Fruit fly (Drosophila melanogaster) Kc167 (cell line): ENCODE data around the gene PolA1.

Experiments
- Myc ChIP-seq: fragments of >200 bp; optimal IDR thresholded peaks from 2 replicates; lab custom pipeline; 2017; ENCODE audit warnings: missing external identifiers
- Sin3A ChIP-seq: fragments of >200 bp; optimal IDR thresholded peaks from 2 replicates; lab custom pipeline; 2018; ENCODE audit warnings: missing external identifiers
- h ChIP-seq: fragments of >200 bp; optimal IDR thresholded peaks from 3 replicates; lab custom pipeline; 2018; ENCODE audit warnings: missing external identifiers
- insv ChIP-seq: fragments of >200 bp; optimal IDR thresholded peaks from 3 replicates; lab custom pipeline; 2018; ENCODE audit warnings: missing external identifiers
- psq ChIP-seq: fragments of >200 bp; optimal IDR thresholded peaks from 2 replicates; lab custom pipeline; 2017; ENCODE audit warnings: missing external identifiers
- ttk ChIP-seq: sonication (Bioruptor generic); optimal IDR thresholded peaks from 2 replicates; lab custom pipeline; 2017; ENCODE audit warnings: missing external identifiers

PolA1 gene

DNA sequence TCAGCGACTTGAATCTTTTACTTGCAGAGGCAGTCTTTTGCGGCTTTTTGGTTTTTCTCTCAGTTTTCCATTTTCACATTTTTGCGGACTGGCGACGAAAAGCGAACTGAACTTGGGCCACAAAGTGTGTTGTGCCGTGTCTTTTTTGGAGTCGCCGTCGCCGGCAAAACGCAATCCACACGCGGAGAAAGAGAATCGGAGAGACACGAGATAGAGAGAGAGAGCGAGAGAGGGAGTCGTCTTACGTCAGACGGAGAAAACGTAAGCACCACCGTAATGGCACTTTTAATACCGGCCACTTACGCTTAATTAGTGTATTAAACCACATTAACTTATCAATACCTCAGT lies 39.0 kb downstream of the PolA1 start:
- TF ChIP-seq ttk (lab: Kevin White, UChicago) (no peak), Myc (lab: Kevin White, UChicago) (no peak), h (lab: Kevin White, UChicago) (no peak), Sin3A (lab: Kevin White, UChicago) (no peak), psq (lab: Kevin White, UChicago) (no peak), insv (no peak)

DNA sequence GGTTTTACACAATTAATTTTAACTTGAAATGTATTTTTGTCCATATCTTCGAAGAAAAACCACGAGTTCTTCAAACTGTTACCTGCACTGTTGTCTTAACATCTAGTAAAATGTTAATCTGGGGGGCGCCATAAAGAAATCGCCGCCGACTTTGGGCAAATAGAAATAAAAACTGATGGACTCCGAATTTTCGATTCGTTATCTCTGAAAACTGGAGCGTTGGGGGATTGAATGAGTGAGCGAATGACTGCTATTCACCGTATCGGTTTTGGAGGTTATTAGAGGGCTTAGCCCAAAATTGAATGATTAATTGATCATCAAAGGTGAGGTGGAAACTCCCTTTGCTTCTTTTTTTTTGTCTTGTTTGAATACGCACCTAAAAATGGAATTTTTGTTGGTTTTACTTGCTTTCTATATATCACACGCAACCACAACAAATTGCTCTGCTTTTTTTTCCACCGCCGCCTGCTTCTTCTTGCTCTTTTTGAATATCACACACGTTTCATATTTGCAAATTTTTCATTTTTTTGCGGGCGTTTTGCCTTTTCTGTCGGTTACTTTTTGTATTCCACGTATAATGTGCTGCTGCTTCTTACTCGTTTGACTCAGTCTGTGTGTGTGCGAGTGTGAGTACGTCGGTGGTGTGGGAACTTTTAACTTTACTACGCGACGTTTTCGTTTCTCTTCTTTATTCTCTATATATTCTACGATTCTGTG lies 39.6 kb downstream of the PolA1 start:
- TF ChIP-seq insv, result no peak
- no peak for TF ChIP-seq ttk (lab: Kevin White, UChicago)
- no peak for TF ChIP-seq Sin3A (lab: Kevin White, UChicago)

DNA sequence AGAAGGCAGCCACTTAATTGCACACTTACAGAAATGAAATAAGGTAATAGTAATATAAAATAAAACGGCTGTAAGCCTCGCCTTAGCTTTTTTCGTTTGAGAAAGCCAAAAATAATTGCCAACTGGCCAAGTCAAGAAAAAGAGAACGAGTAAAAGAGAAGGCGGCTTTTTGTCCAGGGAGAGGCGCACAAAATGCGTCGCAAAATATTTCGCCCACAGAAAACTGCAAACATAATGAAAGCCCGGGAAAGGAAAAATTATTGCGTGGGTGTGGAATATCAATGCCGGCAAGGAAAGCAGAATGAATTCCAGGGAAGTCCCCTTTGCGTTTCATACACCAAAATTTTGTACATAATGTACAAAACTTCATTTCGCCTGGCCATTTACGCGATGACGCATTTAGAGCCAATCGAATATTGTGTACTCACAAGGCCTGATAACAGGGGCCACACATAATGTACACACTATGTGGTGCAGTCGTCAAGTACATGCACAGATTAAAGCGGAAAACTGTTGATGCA lies 40.5 kb downstream of the PolA1 start:
- no peak for TF ChIP-seq h (lab: Kevin White, UChicago)
- no peak for TF ChIP-seq insv
- TF ChIP-seq ttk (lab: Kevin White, UChicago), result no peak
- TF ChIP-seq psq (lab: Kevin White, UChicago), result no peak
- no peak for TF ChIP-seq Myc (lab: Kevin White, UChicago)
- no peak for TF ChIP-seq Sin3A (lab: Kevin White, UChicago)

DNA sequence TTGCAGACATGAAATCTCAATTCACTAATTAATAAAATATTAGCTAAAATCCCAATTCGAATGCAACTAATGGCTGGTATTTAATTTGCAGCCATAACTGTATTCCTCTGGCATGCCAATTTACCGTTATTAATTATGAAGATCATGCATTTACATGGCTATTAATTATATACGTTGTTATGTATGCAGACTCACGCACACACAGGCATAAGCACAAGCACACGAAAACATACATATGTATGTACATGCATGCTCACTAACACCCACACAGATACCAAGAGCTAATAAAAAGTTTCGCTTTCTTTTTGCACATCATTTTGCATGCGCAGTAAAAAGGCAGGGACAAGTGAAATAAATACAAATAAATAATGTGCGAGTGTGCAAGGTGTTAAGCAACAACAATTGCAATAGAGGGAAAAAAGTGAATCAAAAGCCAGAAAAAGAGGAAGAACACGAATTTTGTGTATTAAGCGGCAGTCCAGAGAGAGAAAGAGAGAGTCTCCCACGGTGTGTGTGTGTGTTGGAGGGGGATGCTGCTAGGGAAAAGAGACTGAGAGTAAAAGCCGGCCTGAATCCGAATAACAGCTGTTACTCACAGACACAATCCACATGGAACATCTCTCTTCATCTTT lies 41.2 kb downstream of the PolA1 start:
- TF ChIP-seq insv (no peak), ttk (lab: Kevin White, UChicago) (no peak), Myc (lab: Kevin White, UChicago) (no peak), Sin3A (lab: Kevin White, UChicago) (no peak), psq (lab: Kevin White, UChicago) (no peak)

DNA sequence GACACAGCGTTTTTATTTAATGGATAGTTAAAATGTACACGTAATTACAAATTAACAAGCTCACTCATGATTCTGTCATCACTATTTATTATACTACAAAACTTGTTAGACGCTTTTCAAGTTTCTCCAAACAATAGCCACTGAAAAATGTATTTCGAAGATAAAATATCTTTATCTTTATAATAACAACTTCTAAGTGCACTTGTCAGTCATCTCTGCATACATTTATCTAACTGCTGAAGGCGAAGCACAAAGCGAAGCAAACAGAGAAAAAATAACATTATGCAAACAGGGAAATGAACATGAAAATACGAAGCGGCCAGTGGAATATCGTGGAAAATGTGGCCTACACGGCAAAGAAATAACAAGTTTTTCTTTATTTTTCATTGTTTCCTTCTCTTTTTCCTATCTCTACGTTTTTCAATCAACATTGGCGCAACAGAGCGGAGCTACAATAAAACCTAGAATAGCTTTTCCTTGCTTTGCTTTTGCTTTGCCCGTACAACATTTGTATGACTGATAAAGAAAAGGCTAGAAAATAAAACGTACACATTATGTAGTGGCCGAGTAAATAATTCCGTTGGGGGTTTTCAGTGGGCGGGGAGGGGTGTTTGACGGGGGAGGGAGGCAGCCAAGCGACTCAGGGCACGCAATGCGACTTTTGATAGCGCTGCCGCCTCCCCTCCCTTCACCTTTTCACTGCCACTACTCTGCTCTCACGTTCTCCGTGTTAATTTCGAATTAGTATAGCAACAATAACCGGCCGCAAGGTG lies 42.0 kb downstream of the PolA1 start:
- TF ChIP-seq Myc (lab: Kevin White, UChicago) (no peak), ttk (lab: Kevin White, UChicago) (no peak)

DNA sequence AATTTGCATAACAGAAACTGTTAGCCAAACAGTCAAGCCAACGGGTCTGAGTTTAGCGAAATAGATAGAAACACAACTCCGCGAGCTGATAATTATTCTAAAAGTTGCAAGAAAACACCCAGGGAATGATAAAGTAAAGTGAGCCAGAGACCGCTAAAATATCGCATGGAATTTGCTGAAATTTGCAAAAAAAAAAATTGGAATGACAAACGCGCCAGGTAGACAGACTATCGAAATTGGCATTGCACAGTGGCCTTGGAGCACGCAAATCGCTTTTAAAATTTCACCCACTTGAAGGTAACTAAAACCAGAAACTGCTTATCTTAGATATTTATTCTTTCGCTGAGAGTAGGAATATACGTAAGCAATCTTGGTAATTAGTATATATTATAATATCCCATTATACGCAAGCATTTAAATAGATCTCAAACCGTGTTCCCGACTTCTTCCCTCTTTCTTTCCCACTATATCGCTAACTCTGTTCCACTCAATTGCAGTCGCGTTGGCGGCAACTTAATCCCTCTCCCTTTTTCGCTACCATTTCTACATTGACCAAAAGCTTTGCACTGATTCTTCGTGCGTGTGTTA lies 43.2 kb downstream of the PolA1 start:
- no peak for TF ChIP-seq psq (lab: Kevin White, UChicago)

DNA sequence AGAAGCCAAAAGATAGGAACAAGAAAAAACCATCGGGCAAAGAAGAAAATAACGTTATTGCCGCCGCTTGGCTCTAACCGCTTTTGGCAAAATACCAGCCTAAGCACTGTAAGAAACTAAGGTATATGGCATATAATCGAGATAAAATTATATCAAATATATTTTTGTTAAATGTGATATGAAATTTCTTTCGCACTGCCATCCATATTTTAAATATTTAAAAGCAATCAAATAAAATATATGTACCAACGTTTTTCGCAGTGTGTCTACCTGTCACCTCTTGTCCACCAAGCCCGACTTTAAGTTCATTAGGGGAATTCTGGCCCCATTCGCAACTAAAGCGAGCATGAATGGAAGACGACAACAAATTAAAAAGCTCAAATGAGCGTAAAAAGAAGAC lies 43.8 kb downstream of the PolA1 start:
- TF ChIP-seq ttk (lab: Kevin White, UChicago) (no peak), h (lab: Kevin White, UChicago) (no peak), psq (lab: Kevin White, UChicago) (no peak), Myc (lab: Kevin White, UChicago) (no peak), insv (no peak), Sin3A (lab: Kevin White, UChicago) (no peak)

DNA sequence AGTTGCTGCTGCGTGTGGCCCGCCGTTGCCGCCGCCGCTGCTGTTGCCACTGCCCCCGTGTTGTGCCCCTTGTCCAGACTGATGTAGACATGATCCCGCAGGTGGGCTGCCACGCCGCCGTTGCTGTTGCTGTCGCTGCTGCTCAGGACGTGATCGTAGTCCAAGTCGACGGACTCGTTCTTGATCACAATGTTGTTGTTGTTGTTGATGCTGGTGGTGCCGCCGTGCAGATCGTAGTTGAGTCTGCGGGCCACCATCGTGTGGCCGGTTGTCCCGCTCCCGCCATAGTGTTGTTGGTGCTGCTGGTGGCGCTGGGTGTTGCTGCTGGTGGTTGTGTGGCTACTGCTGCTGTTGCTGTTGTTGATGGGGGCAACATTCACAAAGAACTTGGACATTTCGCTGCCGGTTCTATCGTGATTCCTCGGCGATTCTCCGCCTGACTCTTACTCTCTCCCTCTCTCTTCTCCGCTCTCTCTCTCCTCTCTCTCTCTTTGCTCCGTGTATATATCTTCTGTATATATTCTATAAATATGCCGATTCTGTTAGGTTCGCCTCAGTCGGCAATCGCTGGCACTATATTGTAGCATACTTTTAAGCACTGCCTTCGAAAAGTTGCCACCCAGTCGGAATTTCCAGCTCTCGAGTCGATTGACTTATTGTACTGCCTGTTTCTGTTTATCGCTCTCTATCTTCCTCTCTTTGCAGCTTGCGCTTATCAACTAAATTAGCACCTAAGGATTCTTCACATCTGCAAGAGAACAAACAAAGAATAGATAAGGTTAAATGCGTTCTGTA lies 45.2 kb downstream of the PolA1 start:
- no peak for TF ChIP-seq ttk (lab: Kevin White, UChicago)
- no peak for TF ChIP-seq psq (lab: Kevin White, UChicago)
- no peak for TF ChIP-seq Sin3A (lab: Kevin White, UChicago)
- no peak for TF ChIP-seq h (lab: Kevin White, UChicago)
- TF ChIP-seq Myc (lab: Kevin White, UChicago), result no peak
- no peak for TF ChIP-seq insv

DNA sequence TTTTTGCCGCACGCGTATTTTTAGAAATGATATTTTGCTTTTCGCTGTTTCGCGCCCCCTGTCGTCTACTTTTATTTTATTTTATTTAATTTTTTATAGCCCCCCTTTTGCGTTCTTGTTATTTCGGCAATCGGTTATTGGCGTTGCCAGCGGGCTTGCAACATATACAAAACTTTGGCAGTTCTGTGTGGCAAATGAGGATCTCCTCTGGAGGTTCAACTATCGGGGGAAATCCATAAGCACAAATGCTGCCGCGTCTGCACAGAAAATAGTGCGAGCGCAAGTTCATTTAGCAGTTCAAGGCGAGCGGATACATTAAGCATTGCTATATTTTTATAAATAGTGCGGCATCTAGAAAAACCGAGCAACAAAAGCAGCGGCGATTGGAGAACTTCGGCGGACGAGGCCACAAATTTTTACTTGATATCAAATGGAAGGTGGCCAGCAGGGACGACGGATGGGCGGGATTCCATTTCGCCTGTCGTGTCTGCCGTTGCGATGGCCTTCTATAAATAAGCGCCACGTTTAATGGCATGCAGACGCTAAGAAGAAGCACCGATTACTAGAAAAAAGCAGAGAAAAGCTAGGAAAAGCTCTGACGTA lies 47.1 kb downstream of the PolA1 start:
- TF ChIP-seq h (lab: Kevin White, UChicago) (no peak), ttk (lab: Kevin White, UChicago) (no peak), psq (lab: Kevin White, UChicago) (no peak), Sin3A (lab: Kevin White, UChicago) (no peak), Myc (lab: Kevin White, UChicago) (no peak), insv (no peak)

DNA sequence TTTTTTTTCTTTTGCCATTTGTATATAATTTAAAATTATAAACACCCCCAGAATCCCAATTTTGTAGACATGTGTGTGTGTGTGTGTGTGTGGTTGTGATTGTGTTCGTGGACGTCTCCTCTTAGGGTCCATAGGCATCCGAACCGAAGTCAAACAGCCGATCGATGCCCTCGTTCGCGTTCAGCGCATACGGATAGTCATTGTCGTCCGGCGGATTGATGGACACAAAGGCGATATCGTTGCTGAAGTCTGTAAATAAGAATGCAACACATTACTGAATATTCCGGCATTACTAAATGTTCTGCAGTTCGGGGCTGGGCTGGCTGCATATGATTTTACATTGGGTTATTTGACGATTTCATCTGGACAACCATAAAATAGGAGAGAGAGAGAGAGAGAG lies 50.1 kb downstream of the PolA1 start:
- TF ChIP-seq insv (no peak), Sin3A (lab: Kevin White, UChicago) (no peak), psq (lab: Kevin White, UChicago) (no peak), h (lab: Kevin White, UChicago) (no peak), Myc (lab: Kevin White, UChicago) (no peak), ttk (lab: Kevin White, UChicago) (no peak)

DNA sequence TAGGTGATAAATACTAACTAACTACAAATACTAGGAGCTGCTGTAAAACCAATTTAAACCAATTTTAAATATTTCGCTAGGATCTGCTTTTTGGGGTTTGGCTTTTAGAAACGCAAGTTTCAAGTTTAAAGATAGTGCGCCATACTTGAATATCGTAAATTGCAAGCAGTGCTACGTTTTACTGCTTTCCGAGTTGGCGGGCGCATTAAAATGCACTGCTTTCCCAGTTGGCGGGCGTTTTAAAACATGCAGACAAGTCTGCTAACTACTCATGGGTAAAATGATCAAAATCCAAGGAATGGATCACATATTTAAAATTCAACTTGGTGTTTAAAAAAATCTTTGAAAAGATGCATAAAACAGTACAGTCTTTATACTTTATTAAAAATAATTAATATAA lies 51.8 kb downstream of the PolA1 start:
- TF ChIP-seq Sin3A (lab: Kevin White, UChicago) (no peak), Myc (lab: Kevin White, UChicago) (no peak), ttk (lab: Kevin White, UChicago) (no peak), insv (no peak), psq (lab: Kevin White, UChicago) (no peak), h (lab: Kevin White, UChicago) (no peak)
